Worm (Caenorhabditis elegans): ENCODE results near the gene lgc-52.

ce11 chrIV:15291162-15291561 is 55.2 kb downstream of the lgc-52 start, which contains the start of gene pqn-90:
- TF ChIP-seq ceh-28 (tag; optimal IDR thresholded peaks at IDR 0.05) (no peak), nhr-76 (tag; optimal IDR thresholded peaks at IDR 0.05) (no peak), unc-62 (GFP tag; optimal IDR thresholded peaks at IDR 0.05 in 1 of 2) (no peak), unc-62 (tag; optimal IDR thresholded peaks at IDR 0.05) (no peak), spr-3 (GFP tag; optimal IDR thresholded peaks at IDR 0.05) (no peak), nhr-237 (tag; optimal IDR thresholded peaks at IDR 0.05) (no peak), lir-3 (tag; optimal IDR thresholded peaks at IDR 0.05) (no peak), R02D3.7 (tag; optimal IDR thresholded peaks at IDR 0.05) (no peak), egl-27 (tag; optimal IDR thresholded peaks at IDR 0.05) (no peak), ama-1 (optimal IDR thresholded peaks at IDR 0.05) (no peak), unc-39 (tag; optimal IDR thresholded peaks at IDR 0.05) (no peak), lim-7 (GFP tag; IDR thresholded peaks at IDR 0.05) (no peak), arid-1 (GFP tag; conservative IDR thresholded peaks at IDR 0.05) (no peak), mdt-29 (GFP tag; IDR thresholded peaks at IDR 0.05) (no peak)

All from whole organism, L4 larva.